Worm (Caenorhabditis elegans): ENCODE data around the gene R52.4.

Gene R52.4

ce11 chrII:2080425-2080824 is 27.8 kb downstream of the R52.4 start, which contains the start of gene F07E5.9:
Gene F07E5.9, minus strand, starts transcription at chrII:2080525.
- TF ChIP-seq C06A6.2 (GFP tag; conservative IDR thresholded peaks at IDR 0.05) (no peak), rpc-1 (optimal IDR thresholded peaks at IDR 0.05) (no peak), rpc-1 (tag; optimal IDR thresholded peaks at IDR 0.05) (no peak), hsf-1 (GFP tag; IDR thresholded peaks at IDR 0.05) (no peak), lin-54 (GFP tag; optimal IDR thresholded peaks at IDR 0.05) (no peak), mel-28 (tag; optimal IDR thresholded peaks at IDR 0.05; ENCODE audit: borderline replicate concordance) (no peak), F39B2.1 (GFP tag; IDR thresholded peaks at IDR 0.05) (no peak), rcor-1 (GFP tag; IDR thresholded peaks at IDR 0.05) (no peak), bed-1 (GFP tag; IDR thresholded peaks at IDR 0.05) (no peak), dpl-1 (GFP tag; optimal IDR thresholded peaks at IDR 0.05) (no peak), let-607 (tag; optimal IDR thresholded peaks at IDR 0.05) (no peak)

- TF ChIP-seq atf-7 (tag; optimal IDR thresholded peaks at IDR 0.05) (no peak), ceh-91 (GFP tag; IDR thresholded peaks at IDR 0.05) (no peak), tbp1 (GFP tag; optimal IDR thresholded peaks at IDR 0.05) (no peak), B0019.2 (GFP tag; conservative IDR thresholded peaks at IDR 0.05) (no peak), Y79H2A.3 (GFP tag; conservative IDR thresholded peaks at IDR 0.05) (no peak), somi-1 (GFP tag; optimal IDR thresholded peaks at IDR 0.05) (no peak), nhr-80 (tag; optimal IDR thresholded peaks at IDR 0.05) (no peak), Y53G8AR.9 (GFP tag; conservative IDR thresholded peaks at IDR 0.05) (no peak), nhr-120 (GFP tag; IDR thresholded peaks at IDR 0.05) (no peak)
Observed at ce11 chrII:2076467-2076866, 31.7 kb downstream of the R52.4 start.

ce11 chrII:2075513-2075912 is 32.7 kb downstream of the R52.4 start, which contains the start of gene F07E5.8:
Gene F07E5.8, minus strand, starts transcription at chrII:2075613.
- TF ChIP-seq ama-1 (optimal IDR thresholded peaks at IDR 0.05), result no peak
- TF ChIP-seq ama-1 (GFP tag; optimal IDR thresholded peaks at IDR 0.05), result no peak

- no peak for TF ChIP-seq nfya-2 (GFP tag; IDR thresholded peaks at IDR 0.05)
- TF ChIP-seq attf-6 (GFP tag; IDR thresholded peaks at IDR 0.05), result no peak
- no peak for TF ChIP-seq attf-5 (GFP tag; optimal IDR thresholded peaks at IDR 0.05)
- TF ChIP-seq him-1 (tag; optimal IDR thresholded peaks at IDR 0.05), result no peak
- no peak for TF ChIP-seq ztf-25 (GFP tag; IDR thresholded peaks at IDR 0.05)
- TF ChIP-seq hrde-1 (tag; optimal IDR thresholded peaks at IDR 0.05; ENCODE audit: borderline replicate concordance), result no peak
Observed at ce11 chrII:2071429-2071828, 36.8 kb downstream of the R52.4 start, which contains the start of gene F07E5.7. Gene F07E5.7, minus strand, starts transcription at chrII:2071529.

- 0 out of 2 replicates have a peak, but pooled peaks have one; percentile 17 for TF ChIP-seq hsf-1 (GFP tag; IDR thresholded peaks at IDR 0.05)
- TF ChIP-seq aptf-2 (GFP tag; conservative IDR thresholded peaks at IDR 0.05), result peak; percentile 83
Observed at ce11 chrII:2067451-2068021, 40.7 kb downstream of the R52.4 start, which contains the start of gene F07E5.12. Gene F07E5.12, plus strand, starts transcription at chrII:2067971.

ce11 chrII:2064497-2064896 is 43.7 kb downstream of the R52.4 start, which contains the start of gene fbxb-6:
Gene fbxb-6, plus strand, starts transcription at chrII:2064797.
- TF ChIP-seq lsl-1 (GFP tag; optimal IDR thresholded peaks at IDR 0.05) (no peak), Y53F4B.3 (GFP tag; IDR thresholded peaks at IDR 0.05) (no peak), xnd-1 (tag; optimal IDR thresholded peaks at IDR 0.05) (no peak), nfyb-1 (GFP tag; IDR thresholded peaks at IDR 0.05) (no peak), mcd-1 (GFP tag; IDR thresholded peaks at IDR 0.05) (no peak), mxl-1 (tag; optimal IDR thresholded peaks at IDR 0.05) (no peak)

All from whole organism, young adult.